Worm (Caenorhabditis elegans) whole organism, mixed stage, embryonic: Measurements from ENCODE around the gene T23F6.2.

Experiments
- M03D4.4 ChIP-seq: sonication (generic microtip); optimal IDR thresholded peaks from 2 replicates; lab custom pipeline; 2017; ENCODE audit warnings: mild to moderate bottlenecking, missing genetic modification characterization, missing compliant biosample characterization
- blmp-1 ChIP-seq: fragments of 150-350 bp; optimal IDR thresholded peaks from 2 replicates; lab custom pipeline; 2014; ENCODE audit warnings: missing biosample characterization, missing genetic modification characterization
- ceh-39 ChIP-seq: fragments of 150-350 bp; optimal IDR thresholded peaks from 2 replicates; lab custom pipeline; 2014; ENCODE audit warnings: missing biosample characterization, missing genetic modification characterization
- ceh-83 ChIP-seq: fragments of 200-800 bp; sonication (Bioruptor generic); optimal IDR thresholded peaks from 2 replicates; lab custom pipeline; 2018; ENCODE audit warnings: mild to moderate bottlenecking, missing genetic modification characterization, missing compliant biosample characterization
- ces-1 ChIP-seq: fragments of 150-350 bp; optimal IDR thresholded peaks from 2 replicates; lab custom pipeline; 2014; ENCODE audit warnings: missing biosample characterization, missing genetic modification reagents, missing genetic modification characterization
- cnd-1 ChIP-seq: fragments of 200-800 bp; sonication (Bioruptor generic); optimal IDR thresholded peaks from 2 replicates; lab custom pipeline; 2018; ENCODE audit warnings: mild to moderate bottlenecking, missing genetic modification characterization, missing compliant biosample characterization
- elt-1 ChIP-seq: sonication (generic microtip); optimal IDR thresholded peaks from 2 replicates; lab custom pipeline; 2017; ENCODE audit warnings: missing genetic modification characterization, mild to moderate bottlenecking, missing compliant biosample characterization, antibody characterized with exemption, moderate library complexity, borderline replicate concordance; ENCODE audit not compliant: insufficient read depth
- elt-3 ChIP-seq: fragments of 150-350 bp; optimal IDR thresholded peaks from 2 replicates; lab custom pipeline; 2014; ENCODE audit warnings: missing biosample characterization, missing genetic modification characterization
- flh-1 ChIP-seq: fragments of 200-800 bp; sonication (Bioruptor generic); optimal IDR thresholded peaks from 2 replicates; lab custom pipeline; 2018; ENCODE audit warnings: mild to moderate bottlenecking, missing genetic modification characterization, moderate library complexity, missing compliant biosample characterization
- ham-2 ChIP-seq: fragments of 200-800 bp; sonication (Bioruptor generic); optimal IDR thresholded peaks from 2 replicates; lab custom pipeline; 2018; ENCODE audit warnings: mild to moderate bottlenecking, missing genetic modification characterization, missing compliant biosample characterization
- hlh-1 ChIP-seq: fragments of 150-350 bp; optimal IDR thresholded peaks from 2 replicates; lab custom pipeline; 2014; ENCODE audit warnings: missing biosample characterization, missing genetic modification reagents, missing genetic modification characterization
- lin-13 ChIP-seq: fragments of 150-350 bp; optimal IDR thresholded peaks from 2 replicates; lab custom pipeline; 2014; ENCODE audit warnings: missing biosample characterization, missing genetic modification characterization
- lsy-2 ChIP-seq: fragments of 150-350 bp; optimal IDR thresholded peaks from 2 replicates; lab custom pipeline; 2014; ENCODE audit warnings: missing biosample characterization, missing genetic modification characterization
- mep-1 ChIP-seq: fragments of 150-350 bp; optimal IDR thresholded peaks from 2 replicates; lab custom pipeline; 2017; ENCODE audit warnings: missing biosample characterization, missing genetic modification reagents, missing genetic modification characterization, inconsistent platforms
- mls-2 ChIP-seq: sonication (generic microtip); optimal IDR thresholded peaks from 2 replicates; lab custom pipeline; 2016; ENCODE audit warnings: mild to moderate bottlenecking, missing genetic modification characterization, moderate library complexity, missing compliant biosample characterization
- nhr-12 ChIP-seq: fragments of 150-350 bp; optimal IDR thresholded peaks from 2 replicates; lab custom pipeline; 2014; ENCODE audit warnings: missing biosample characterization, missing genetic modification characterization
- nhr-237 ChIP-seq: fragments of 150-350 bp; optimal IDR thresholded peaks from 2 replicates; lab custom pipeline; 2014; ENCODE audit warnings: missing biosample characterization, missing genetic modification characterization
- nhr-28 ChIP-seq: fragments of 150-350 bp; optimal IDR thresholded peaks from 2 replicates; lab custom pipeline; 2014; ENCODE audit warnings: missing biosample characterization, missing genetic modification characterization
- nhr-76 ChIP-seq: sonication (generic microtip); optimal IDR thresholded peaks from 2 replicates; lab custom pipeline; 2017; ENCODE audit warnings: missing biosample characterization, missing genetic modification characterization
- pha-4 ChIP-seq: fragments of 150-350 bp; optimal IDR thresholded peaks from 2 replicates; lab custom pipeline; 2018; ENCODE audit warnings: missing biosample characterization, missing genetic modification reagents, missing genetic modification characterization
- snpc-4 ChIP-seq: fragments of 150-350 bp; optimal IDR thresholded peaks from 2 replicates; lab custom pipeline; 2014; ENCODE audit warnings: missing biosample characterization, missing genetic modification characterization
- sptf-1 ChIP-seq: sonication (generic microtip); optimal IDR thresholded peaks from 2 replicates; lab custom pipeline; 2017; ENCODE audit warnings: mild to moderate bottlenecking, missing genetic modification characterization, moderate library complexity, missing compliant biosample characterization
- unc-120 ChIP-seq: sonication (generic microtip); optimal IDR thresholded peaks from 2 replicates; lab custom pipeline; 2017; ENCODE audit warnings: missing genetic modification characterization, missing compliant biosample characterization; ENCODE audit not compliant: poor library complexity, severe bottlenecking
- unc-39 ChIP-seq: fragments of 150-350 bp; optimal IDR thresholded peaks from 2 replicates; lab custom pipeline; 2014; ENCODE audit warnings: missing biosample characterization, missing genetic modification characterization
- unc-62 ChIP-seq: fragments of 150-350 bp; optimal IDR thresholded peaks from 2 replicates; lab custom pipeline; 2014; ENCODE audit warnings: missing biosample characterization, missing genetic modification reagents, missing genetic modification characterization
- zip-8 ChIP-seq: fragments of 150-350 bp; optimal IDR thresholded peaks from 2 replicates; lab custom pipeline; 2014; ENCODE audit warnings: missing biosample characterization, missing genetic modification characterization
- ztf-11 ChIP-seq: fragments of 150-350 bp; optimal IDR thresholded peaks from 2 replicates; lab custom pipeline; 2014; ENCODE audit warnings: missing biosample characterization, missing genetic modification characterization

The T23F6.2 gene

DNA sequence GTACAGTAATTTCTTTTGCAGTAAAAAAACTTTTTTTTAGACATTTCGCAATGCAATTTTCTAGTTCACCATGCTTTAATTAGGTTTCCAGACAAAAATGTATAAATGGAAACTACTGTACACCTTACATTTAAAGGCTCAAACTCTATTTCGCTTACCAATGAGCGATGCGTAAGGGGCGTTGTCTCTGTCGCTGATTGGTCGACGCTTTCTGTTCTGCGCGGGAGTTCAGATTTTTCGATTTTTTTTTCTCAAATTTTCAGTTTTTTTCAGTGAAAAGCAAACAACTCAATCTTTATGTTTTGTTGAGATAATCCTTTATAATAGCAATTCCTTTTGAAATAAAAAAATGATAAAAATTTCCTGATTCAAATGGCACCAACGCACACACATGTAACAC, 33.0 kb downstream of the T23F6.2 start:
- TF ChIP-seq mls-2 (tag; lab: Kevin White, UChicago) (no peak), mep-1 (tag; lab: Kevin White, UChicago) (no peak), nhr-237 (tag; lab: Kevin White, UChicago) (no peak), nhr-76 (tag; lab: Kevin White, UChicago) (no peak), lsy-2 (no peak), elt-1 (tag; lab: Kevin White, UChicago) (no peak), unc-39 (tag; lab: Kevin White, UChicago) (no peak), ceh-39 (tag; lab: Kevin White, UChicago) (no peak), snpc-4 (tag; lab: Kevin White, UChicago) (no peak), M03D4.4 (no peak)

ce11 chrIV:12755641-12756040, 34.5 kb downstream of the T23F6.2 start:
- TF ChIP-seq sptf-1 (tag; lab: Kevin White, UChicago) (no peak), lin-13 (tag; lab: Kevin White, UChicago) (no peak), zip-8 (tag; lab: Kevin White, UChicago) (peak; percentile 93), unc-120 (tag; lab: Kevin White, UChicago) (no peak), hlh-1 (no peak), M03D4.4 (no peak)

DNA sequence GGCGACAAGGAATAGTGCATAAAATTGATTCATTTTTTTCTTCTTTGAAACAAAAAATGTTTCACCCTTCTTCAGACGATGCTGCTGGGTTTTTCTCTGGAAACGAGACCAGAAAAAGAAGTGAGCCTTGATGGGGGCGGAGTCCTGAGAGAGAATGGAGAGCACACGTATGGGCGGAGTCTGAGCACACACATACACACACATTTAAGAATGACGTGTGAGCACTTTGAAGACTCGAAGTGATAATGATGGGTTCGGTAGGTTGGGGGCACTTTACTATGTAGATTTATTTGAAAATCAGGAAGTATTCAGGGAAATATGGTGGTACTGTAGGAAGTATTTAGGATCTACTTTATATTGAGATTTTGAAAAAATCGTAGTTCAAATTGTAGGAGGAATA, 36.3 kb downstream of the T23F6.2 start, which contains the start of gene flp-9:
flp-9 (minus strand) TSS at position 101 of the 400 bp plus-strand sequence.
- no peak for TF ChIP-seq ces-1 (GFP tag; lab: Kevin White, UChicago)
- no peak for TF ChIP-seq ztf-11
- no peak for TF ChIP-seq mep-1 (tag; lab: Kevin White, UChicago)
- TF ChIP-seq unc-39 (tag; lab: Kevin White, UChicago), result no peak

- TF ChIP-seq ces-1 (GFP tag; lab: Kevin White, UChicago), result peak; percentile 83
- no peak for TF ChIP-seq elt-1 (tag; lab: Kevin White, UChicago)
- no peak for TF ChIP-seq ceh-39 (tag; lab: Kevin White, UChicago)
- no peak for TF ChIP-seq nhr-76 (tag; lab: Kevin White, UChicago)
- TF ChIP-seq nhr-12 (tag; lab: Kevin White, UChicago), result no peak
- no peak for TF ChIP-seq ham-2 (GFP tag; lab: Kevin White, UChicago)
Measured at ce11 chrIV:12762782-12763181, 41.6 kb downstream of the T23F6.2 start.

ce11 chrIV:12765067-12765466, 43.9 kb downstream of the T23F6.2 start, which contains the start of gene ZK897.10:
ZK897.10 (plus strand) TSS chrIV:12765351.
- no peak for TF ChIP-seq lin-13 (tag; lab: Kevin White, UChicago)
- no peak for TF ChIP-seq nhr-28 (tag; lab: Kevin White, UChicago)
- TF ChIP-seq elt-3 (tag; lab: Kevin White, UChicago), result no peak
- no peak for TF ChIP-seq ztf-11
- TF ChIP-seq mls-2 (tag; lab: Kevin White, UChicago), result no peak
- TF ChIP-seq pha-4 (tag; lab: Kevin White, UChicago), result no peak
- no peak for TF ChIP-seq nhr-12 (tag; lab: Kevin White, UChicago)
- no peak for TF ChIP-seq sptf-1 (tag; lab: Kevin White, UChicago)
- no peak for TF ChIP-seq zip-8 (tag; lab: Kevin White, UChicago)
- TF ChIP-seq hlh-1, result no peak
- TF ChIP-seq blmp-1 (tag; lab: Kevin White, UChicago), result no peak
- no peak for TF ChIP-seq flh-1 (GFP tag; lab: Kevin White, UChicago)
- TF ChIP-seq elt-1 (tag; lab: Kevin White, UChicago), result no peak
- no peak for TF ChIP-seq cnd-1 (tag; lab: Kevin White, UChicago)
- TF ChIP-seq nhr-237 (tag; lab: Kevin White, UChicago), result no peak
- no peak for TF ChIP-seq unc-120 (tag; lab: Kevin White, UChicago)
- no peak for TF ChIP-seq unc-39 (tag; lab: Kevin White, UChicago)
- TF ChIP-seq nhr-76 (tag; lab: Kevin White, UChicago), result no peak
- TF ChIP-seq ceh-83 (GFP tag; lab: Kevin White, UChicago), result no peak
- TF ChIP-seq, all 35 proteins: peak for 0

- TF ChIP-seq sptf-1 (tag; lab: Kevin White, UChicago) (peak; percentile 45), lsy-2 (peak; percentile 3), ces-1 (GFP tag; lab: Kevin White, UChicago) (peak; percentile 79), unc-62 (GFP tag; lab: Kevin White, UChicago) (no peak), nhr-76 (tag; lab: Kevin White, UChicago) (no peak), unc-39 (tag; lab: Kevin White, UChicago) (no peak), mls-2 (tag; lab: Kevin White, UChicago) (peak; percentile 57)
Measured at ce11 chrIV:12771414-12771813, 50.3 kb downstream of the T23F6.2 start.
